Worm (Caenorhabditis elegans): Measurements from ENCODE around the gene Y57G11B.5.

- TF ChIP-seq elt-1 (tag; optimal IDR thresholded peaks at IDR 0.05; ENCODE audit: borderline replicate concordance, insufficient read depth): no peak
- no peak for TF ChIP-seq mab-5 (tag; optimal IDR thresholded peaks at IDR 0.05)
- no peak for TF ChIP-seq nhr-76 (tag; optimal IDR thresholded peaks at IDR 0.05)
- no peak for TF ChIP-seq mep-1 (tag; optimal IDR thresholded peaks at IDR 0.05)
- TF ChIP-seq nhr-2 (tag; optimal IDR thresholded peaks at IDR 0.05): no peak
- TF ChIP-seq ztf-11 (tag; optimal IDR thresholded peaks at IDR 0.05): no peak
- no peak for TF ChIP-seq unc-62 (GFP tag; optimal IDR thresholded peaks at IDR 0.05)
- no peak for TF ChIP-seq lsy-2 (tag; optimal IDR thresholded peaks at IDR 0.05)
- no peak for TF ChIP-seq nhr-237 (tag; optimal IDR thresholded peaks at IDR 0.05)
- TF ChIP-seq elt-3 (tag; optimal IDR thresholded peaks at IDR 0.05): no peak
- no peak for TF ChIP-seq ham-2 (GFP tag; optimal IDR thresholded peaks at IDR 0.05)
- no peak for TF ChIP-seq blmp-1 (tag; optimal IDR thresholded peaks at IDR 0.05)
- TF ChIP-seq cnd-1 (tag; optimal IDR thresholded peaks at IDR 0.05): no peak
Observed at ce11 chrIV:14530031-14530430, 44.6 kb upstream of the Y57G11B.5 start.

Data from whole organism, mixed stage, embryonic.